Worm (Caenorhabditis elegans) whole organism, mixed stage, embryonic: ENCODE data around the gene zim-1.

ENCODE experiments used
- bed-3 ChIP-seq: fragments of 200-800 bp; sonication (Bioruptor generic); optimal IDR thresholded peaks from 3 replicates; lab custom pipeline; 2018; ENCODE audit warnings: mild to moderate bottlenecking, missing genetic modification characterization, moderate library complexity, missing compliant biosample characterization
- blmp-1 ChIP-seq: fragments of 150-350 bp; optimal IDR thresholded peaks from 2 replicates; lab custom pipeline; 2014; ENCODE audit warnings: missing biosample characterization, missing genetic modification characterization
- ceh-39 ChIP-seq: fragments of 150-350 bp; optimal IDR thresholded peaks from 2 replicates; lab custom pipeline; 2014; ENCODE audit warnings: missing biosample characterization, missing genetic modification characterization
- ceh-43 ChIP-seq: fragments of 200-800 bp; sonication (Bioruptor generic); optimal IDR thresholded peaks from 2 replicates; lab custom pipeline; 2018; ENCODE audit warnings: mild to moderate bottlenecking, missing genetic modification characterization, moderate library complexity, missing compliant biosample characterization
- ceh-83 ChIP-seq: fragments of 200-800 bp; sonication (Bioruptor generic); optimal IDR thresholded peaks from 2 replicates; lab custom pipeline; 2018; ENCODE audit warnings: mild to moderate bottlenecking, missing genetic modification characterization, missing compliant biosample characterization
- ces-1 ChIP-seq: fragments of 150-350 bp; optimal IDR thresholded peaks from 2 replicates; lab custom pipeline; 2014; ENCODE audit warnings: missing biosample characterization, missing genetic modification reagents, missing genetic modification characterization
- cnd-1 ChIP-seq: fragments of 200-800 bp; sonication (Bioruptor generic); optimal IDR thresholded peaks from 2 replicates; lab custom pipeline; 2018; ENCODE audit warnings: mild to moderate bottlenecking, missing genetic modification characterization, missing compliant biosample characterization
- drap-1 ChIP-seq: fragments of 200-800 bp; sonication (Bioruptor generic); optimal IDR thresholded peaks from 3 replicates; lab custom pipeline; 2018; ENCODE audit warnings: mild to moderate bottlenecking, missing genetic modification characterization, missing compliant biosample characterization
- elt-1 ChIP-seq: sonication (generic microtip); optimal IDR thresholded peaks from 2 replicates; lab custom pipeline; 2017; ENCODE audit warnings: missing genetic modification characterization, mild to moderate bottlenecking, missing compliant biosample characterization, antibody characterized with exemption, moderate library complexity, borderline replicate concordance; ENCODE audit not compliant: insufficient read depth
- elt-3 ChIP-seq: fragments of 150-350 bp; optimal IDR thresholded peaks from 2 replicates; lab custom pipeline; 2014; ENCODE audit warnings: missing biosample characterization, missing genetic modification characterization
- flh-1 ChIP-seq: fragments of 200-800 bp; sonication (Bioruptor generic); optimal IDR thresholded peaks from 2 replicates; lab custom pipeline; 2018; ENCODE audit warnings: mild to moderate bottlenecking, missing genetic modification characterization, moderate library complexity, missing compliant biosample characterization
- ham-2 ChIP-seq: fragments of 200-800 bp; sonication (Bioruptor generic); optimal IDR thresholded peaks from 2 replicates; lab custom pipeline; 2018; ENCODE audit warnings: mild to moderate bottlenecking, missing genetic modification characterization, missing compliant biosample characterization
- hlh-1 ChIP-seq: fragments of 150-350 bp; optimal IDR thresholded peaks from 2 replicates; lab custom pipeline; 2014; ENCODE audit warnings: missing biosample characterization, missing genetic modification reagents, missing genetic modification characterization
- lin-13 ChIP-seq: fragments of 150-350 bp; optimal IDR thresholded peaks from 2 replicates; lab custom pipeline; 2014; ENCODE audit warnings: missing biosample characterization, missing genetic modification characterization
- lin-32 ChIP-seq: fragments of 200-800 bp; sonication (Bioruptor generic); optimal IDR thresholded peaks from 2 replicates; lab custom pipeline; 2018; ENCODE audit warnings: mild to moderate bottlenecking, missing genetic modification characterization, missing compliant biosample characterization
- lsy-2 ChIP-seq: fragments of 150-350 bp; optimal IDR thresholded peaks from 2 replicates; lab custom pipeline; 2014; ENCODE audit warnings: missing biosample characterization, missing genetic modification characterization
- mab-5 ChIP-seq: fragments of 150-350 bp; optimal IDR thresholded peaks from 2 replicates; lab custom pipeline; 2014; ENCODE audit warnings: missing biosample characterization, missing genetic modification characterization
- mep-1 ChIP-seq: fragments of 150-350 bp; optimal IDR thresholded peaks from 2 replicates; lab custom pipeline; 2017; ENCODE audit warnings: missing biosample characterization, missing genetic modification reagents, missing genetic modification characterization, inconsistent platforms
- mls-2 ChIP-seq: sonication (generic microtip); optimal IDR thresholded peaks from 2 replicates; lab custom pipeline; 2016; ENCODE audit warnings: mild to moderate bottlenecking, missing genetic modification characterization, moderate library complexity, missing compliant biosample characterization
- nhr-12 ChIP-seq: fragments of 150-350 bp; optimal IDR thresholded peaks from 2 replicates; lab custom pipeline; 2014; ENCODE audit warnings: missing biosample characterization, missing genetic modification characterization
- nhr-2 ChIP-seq: fragments of 150-350 bp; optimal IDR thresholded peaks from 2 replicates; lab custom pipeline; 2014; ENCODE audit warnings: missing biosample characterization, missing genetic modification characterization
- nhr-237 ChIP-seq: fragments of 150-350 bp; optimal IDR thresholded peaks from 2 replicates; lab custom pipeline; 2014; ENCODE audit warnings: missing biosample characterization, missing genetic modification characterization
- nhr-28 ChIP-seq: fragments of 150-350 bp; optimal IDR thresholded peaks from 2 replicates; lab custom pipeline; 2014; ENCODE audit warnings: missing biosample characterization, missing genetic modification characterization
- nhr-76 ChIP-seq: sonication (generic microtip); optimal IDR thresholded peaks from 2 replicates; lab custom pipeline; 2017; ENCODE audit warnings: missing biosample characterization, missing genetic modification characterization
- pha-4 ChIP-seq: fragments of 150-350 bp; optimal IDR thresholded peaks from 2 replicates; lab custom pipeline; 2018; ENCODE audit warnings: missing biosample characterization, missing genetic modification reagents, missing genetic modification characterization
- sem-2 ChIP-seq: fragments of 200-800 bp; sonication (Bioruptor generic); optimal IDR thresholded peaks from 2 replicates; lab custom pipeline; 2018; ENCODE audit warnings: mild to moderate bottlenecking, missing genetic modification characterization, missing compliant biosample characterization
- snpc-4 ChIP-seq: fragments of 150-350 bp; optimal IDR thresholded peaks from 2 replicates; lab custom pipeline; 2014; ENCODE audit warnings: missing biosample characterization, missing genetic modification characterization
- sptf-1 ChIP-seq: sonication (generic microtip); optimal IDR thresholded peaks from 2 replicates; lab custom pipeline; 2017; ENCODE audit warnings: mild to moderate bottlenecking, missing genetic modification characterization, moderate library complexity, missing compliant biosample characterization
- tbx-8 ChIP-seq: fragments of 200-800 bp; sonication (Bioruptor generic); optimal IDR thresholded peaks from 2 replicates; lab custom pipeline; 2018; ENCODE audit warnings: mild to moderate bottlenecking, missing genetic modification characterization, moderate library complexity, missing compliant biosample characterization
- unc-39 ChIP-seq: fragments of 150-350 bp; optimal IDR thresholded peaks from 2 replicates; lab custom pipeline; 2014; ENCODE audit warnings: missing biosample characterization, missing genetic modification characterization
- unc-62 ChIP-seq: fragments of 150-350 bp; optimal IDR thresholded peaks from 2 replicates; lab custom pipeline; 2014; ENCODE audit warnings: missing biosample characterization, missing genetic modification reagents, missing genetic modification characterization
- zip-8 ChIP-seq: fragments of 150-350 bp; optimal IDR thresholded peaks from 2 replicates; lab custom pipeline; 2014; ENCODE audit warnings: missing biosample characterization, missing genetic modification characterization
- ztf-11 ChIP-seq: fragments of 150-350 bp; optimal IDR thresholded peaks from 2 replicates; lab custom pipeline; 2014; ENCODE audit warnings: missing biosample characterization, missing genetic modification characterization

Gene zim-1

ce11 chrIV:10521106-10521505 is 25.8 kb upstream of the zim-1 start, which contains the start of gene cal-4:
Gene cal-4, plus strand, starts transcription at chrIV:10521406.
- TF ChIP-seq hlh-1 (no peak), tbx-8 (GFP tag; lab: Kevin White, UChicago) (no peak), lin-32 (GFP tag; lab: Kevin White, UChicago) (no peak), ceh-39 (tag; lab: Kevin White, UChicago) (no peak), cnd-1 (tag; lab: Kevin White, UChicago) (no peak), nhr-237 (no peak), snpc-4 (tag; lab: Kevin White, UChicago) (no peak), nhr-2 (tag; lab: Kevin White, UChicago) (no peak), elt-3 (tag; lab: Kevin White, UChicago) (no peak), nhr-28 (no peak), bed-3 (GFP tag; lab: Kevin White, UChicago) (no peak)

DNA sequence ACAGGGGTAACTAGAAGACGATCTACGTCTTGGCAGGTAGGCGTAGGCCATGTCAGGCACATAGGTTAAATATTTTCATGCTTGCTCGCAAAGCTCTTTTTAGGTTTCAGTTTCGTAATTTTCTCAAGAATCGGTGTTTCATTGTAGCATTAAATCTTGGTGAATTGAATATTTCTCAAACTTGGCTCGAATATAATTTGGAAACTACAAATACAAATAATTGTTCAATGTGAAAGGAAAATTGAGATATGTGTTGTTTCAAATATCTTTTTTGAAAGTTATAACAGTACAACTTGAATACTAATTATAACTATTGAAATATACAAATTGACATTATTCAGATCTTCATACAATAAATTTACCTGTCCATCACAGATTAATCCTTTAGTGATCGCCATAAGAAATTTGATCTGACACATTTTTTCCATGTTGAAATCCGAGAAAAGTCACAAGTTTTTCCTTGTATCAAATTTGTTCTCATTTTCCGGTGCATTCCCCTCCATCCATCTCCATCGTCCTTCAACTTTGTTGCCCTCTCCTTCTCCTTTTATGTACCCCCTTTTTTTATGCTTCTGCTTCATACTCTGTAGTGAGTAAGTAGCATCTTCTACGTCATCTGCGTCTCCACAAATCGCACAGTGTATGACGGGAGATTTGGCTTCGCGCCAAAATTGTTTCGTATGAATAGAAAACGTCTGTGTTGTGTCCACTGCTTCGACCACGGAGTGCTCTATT is 22.6 kb upstream of the zim-1 start, which contains the start of gene C02F4.5:
C02F4.5 (minus strand) TSS at position 51 of the 735 bp plus-strand sequence.
- TF ChIP-seq ztf-11 (tag; lab: Kevin White, UChicago) (no peak), ham-2 (no peak), mls-2 (tag; lab: Kevin White, UChicago) (no peak), drap-1 (GFP tag; lab: Kevin White, UChicago) (no peak), snpc-4 (tag; lab: Kevin White, UChicago) (no peak), sem-2 (GFP tag; lab: Kevin White, UChicago) (no peak), flh-1 (GFP tag; lab: Kevin White, UChicago) (no peak), nhr-237 (no peak), unc-62 (GFP tag; lab: Kevin White, UChicago) (no peak)

ce11 chrIV:10530648-10531047 is 16.2 kb upstream of the zim-1 start, which contains the start of gene T07G12.2:
Gene T07G12.2, plus strand, starts transcription at chrIV:10530709.
- TF ChIP-seq zip-8 (tag; lab: Kevin White, UChicago) (no peak), unc-39 (tag; lab: Kevin White, UChicago) (no peak), lin-32 (GFP tag; lab: Kevin White, UChicago) (no peak), mab-5 (tag; lab: Kevin White, UChicago) (no peak), blmp-1 (tag; lab: Kevin White, UChicago) (no peak), nhr-28 (no peak), mls-2 (tag; lab: Kevin White, UChicago) (no peak), elt-1 (tag; lab: Kevin White, UChicago) (no peak), lsy-2 (tag; lab: Kevin White, UChicago) (no peak), bed-3 (GFP tag; lab: Kevin White, UChicago) (no peak), ztf-11 (tag; lab: Kevin White, UChicago) (no peak), nhr-12 (tag; lab: Kevin White, UChicago) (no peak), flh-1 (GFP tag; lab: Kevin White, UChicago) (no peak)

DNA sequence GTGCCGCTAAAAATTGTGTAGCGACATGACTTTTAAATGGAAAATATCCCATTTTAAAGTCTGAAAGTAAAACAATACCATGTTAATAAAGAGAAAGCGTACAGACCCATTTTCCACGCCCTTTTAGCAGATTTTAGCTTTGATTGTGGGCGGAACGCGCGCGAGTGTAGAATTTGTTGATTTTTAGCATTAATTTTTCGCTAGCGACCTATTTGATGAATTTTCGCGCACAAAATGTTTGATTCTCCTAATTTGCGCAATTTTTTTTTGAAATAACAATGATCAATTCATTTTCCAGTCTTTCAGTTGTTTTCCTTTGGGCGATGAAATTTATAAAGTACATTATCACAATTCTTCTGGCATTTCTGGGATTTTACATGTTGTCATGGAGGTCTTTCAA is 13.2 kb upstream of the zim-1 start, which contains the start of gene T07G12.3:
T07G12.3 (plus strand) TSS at position 301 of the 400 bp plus-strand sequence.
- TF ChIP-seq mls-2 (tag; lab: Kevin White, UChicago) (no peak), mep-1 (tag; lab: Kevin White, UChicago) (no peak), flh-1 (GFP tag; lab: Kevin White, UChicago) (no peak), hlh-1 (no peak), blmp-1 (tag; lab: Kevin White, UChicago) (no peak), snpc-4 (tag; lab: Kevin White, UChicago) (no peak), mab-5 (tag; lab: Kevin White, UChicago) (no peak), elt-3 (tag; lab: Kevin White, UChicago) (no peak), cnd-1 (tag; lab: Kevin White, UChicago) (no peak), ham-2 (no peak), ceh-43 (GFP tag; lab: Kevin White, UChicago) (no peak), unc-62 (GFP tag; lab: Kevin White, UChicago) (no peak), pha-4 (tag; lab: Kevin White, UChicago) (no peak), ceh-83 (GFP tag; lab: Kevin White, UChicago) (no peak)

- TF ChIP-seq cnd-1 (tag; lab: Kevin White, UChicago) (no peak), flh-1 (GFP tag; lab: Kevin White, UChicago) (no peak), ztf-11 (tag; lab: Kevin White, UChicago) (no peak), sptf-1 (tag; lab: Kevin White, UChicago) (no peak), sem-2 (GFP tag; lab: Kevin White, UChicago) (no peak), mls-2 (tag; lab: Kevin White, UChicago) (no peak), nhr-76 (tag; lab: Kevin White, UChicago) (no peak), ces-1 (GFP tag; lab: Kevin White, UChicago) (no peak), lin-32 (GFP tag; lab: Kevin White, UChicago) (no peak), snpc-4 (tag; lab: Kevin White, UChicago) (no peak), unc-39 (tag; lab: Kevin White, UChicago) (no peak), drap-1 (GFP tag; lab: Kevin White, UChicago) (no peak), elt-3 (tag; lab: Kevin White, UChicago) (no peak), lin-13 (no peak)
Observed at ce11 chrIV:10538584-10538983, 8.3 kb upstream of the zim-1 start, which contains the start of gene T07G12.4. Gene T07G12.4, minus strand, starts transcription at chrIV:10538684.
